Fruit fly (Drosophila melanogaster) Kc167 (cell line): ENCODE results near the gene CG42577.

Experiments used
- Myc ChIP-seq: fragments of >200 bp; optimal IDR thresholded peaks from 2 replicates; lab custom pipeline; 2017; ENCODE audit warnings: missing external identifiers
- Sin3A ChIP-seq: fragments of >200 bp; optimal IDR thresholded peaks from 2 replicates; lab custom pipeline; 2018; ENCODE audit warnings: missing external identifiers
- h ChIP-seq: fragments of >200 bp; optimal IDR thresholded peaks from 3 replicates; lab custom pipeline; 2018; ENCODE audit warnings: missing external identifiers
- psq ChIP-seq: fragments of >200 bp; optimal IDR thresholded peaks from 2 replicates; lab custom pipeline; 2017; ENCODE audit warnings: missing external identifiers
- ttk ChIP-seq: sonication (Bioruptor generic); optimal IDR thresholded peaks from 2 replicates; lab custom pipeline; 2017; ENCODE audit warnings: missing external identifiers

DNA sequence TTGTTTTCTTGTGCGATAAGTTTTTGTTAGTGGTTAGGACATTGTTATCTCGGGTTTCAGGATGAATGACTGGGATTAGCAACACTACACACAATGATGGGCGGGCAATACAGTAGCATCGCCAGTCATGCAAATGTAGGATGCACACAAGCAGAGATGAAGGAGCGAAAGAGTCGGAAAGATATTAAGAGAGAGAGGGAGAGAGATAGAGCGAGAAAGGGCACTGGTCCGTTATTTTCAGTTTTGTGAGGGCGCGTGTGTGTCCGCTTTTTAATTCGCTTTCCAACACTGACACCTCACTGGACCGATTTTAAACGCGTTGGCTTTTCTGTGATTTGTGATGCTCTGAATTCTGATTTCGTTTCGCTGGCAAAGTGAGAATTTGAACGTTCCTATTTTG, 27.4 kb upstream of the CG42577 start:
- TF ChIP-seq h (lab: Kevin White, UChicago) (no peak), psq (no peak), Sin3A (lab: Kevin White, UChicago) (no peak), Myc (lab: Kevin White, UChicago) (no peak), ttk (lab: Kevin White, UChicago) (no peak)
